Fruit fly (Drosophila melanogaster) whole organism: ENCODE measurements around the gene CG11037.

ENCODE experiments used
- CG8478 ChIP-seq: fragments of >200 bp; optimal IDR thresholded peaks from 2 replicates; lab custom pipeline; 2018; ENCODE audit warnings: inconsistent platforms
- Dll ChIP-seq: fragments of >200 bp; optimal IDR thresholded peaks from 2 replicates; lab custom pipeline; 2017
- EcR ChIP-seq, 2 experiments: fragments of >200 bp; optimal IDR thresholded peaks; 2 replicates each; lab custom pipeline; 2017; ENCODE audit warnings: missing biosample characterization in 2 of 2, missing genetic modification characterization in 2 of 2, missing genetic modification reagents in 2 of 2
- pan ChIP-seq: fragments of >200 bp; optimal IDR thresholded peaks from 2 replicates; lab custom pipeline; 2017
- psq ChIP-seq: fragments of >200 bp; optimal IDR thresholded peaks from 2 replicates; lab custom pipeline; 2017
- usp ChIP-seq: fragments of >200 bp; optimal IDR thresholded peaks from 2 replicates; lab custom pipeline; 2017; ENCODE audit warnings: missing biosample characterization, missing genetic modification characterization, mixed read lengths

Gene CG11037

dm6 chr3L:20961286-20961685 lies at the start of gene CG11037:
Gene CG11037, minus strand, starts transcription at chr3L:20961386.
- no peak for TF ChIP-seq pan (lab: Kevin White, UChicago)
- TF ChIP-seq EcR (GFP tag; optimal IDR thresholded peaks at IDR 0.05; lab: Kevin White, UChicago): no peak
- no peak for TF ChIP-seq usp
- no peak for TF ChIP-seq Dll (lab: Kevin White, UChicago)
- TF ChIP-seq CG8478 (lab: Kevin White, UChicago): no peak
- TF ChIP-seq psq: no peak

- TF ChIP-seq usp (no peak), psq (no peak), Dll (lab: Kevin White, UChicago) (peak; percentile 66), CG8478 (lab: Kevin White, UChicago) (no peak)
Measured at dm6 chr3L:21009405-21010120, 48.4 kb upstream of the CG11037 start.

dm6 chr3L:21008899-21009298 lies 47.7 kb upstream of the CG11037 start:
- TF ChIP-seq psq (no peak), Dll (lab: Kevin White, UChicago) (peak; percentile 44)

dm6 chr3L:21008255-21008815 lies 47.1 kb upstream of the CG11037 start:
- TF ChIP-seq EcR (GFP tag; optimal IDR thresholded peaks at IDR 0.05; lab: Kevin White, UChicago): peak in 1 of 2 experiments; percentile 17
- no peak for TF ChIP-seq usp

- no peak for TF ChIP-seq psq
- no peak for TF ChIP-seq EcR (GFP tag; optimal IDR thresholded peaks at IDR 0.05; lab: Kevin White, UChicago)
Measured at dm6 chr3L:21007364-21008254, 46.4 kb upstream of the CG11037 start.

- TF ChIP-seq CG8478 (lab: Kevin White, UChicago) (no peak), psq (no peak), EcR (GFP tag; optimal IDR thresholded peaks at IDR 0.05; lab: Kevin White, UChicago) (no peak), Dll (lab: Kevin White, UChicago) (no peak), usp (no peak), pan (lab: Kevin White, UChicago) (no peak)
Measured at dm6 chr3L:20999639-21000038, 38.5 kb upstream of the CG11037 start.

dm6 chr3L:20991373-20991772 lies 30.2 kb upstream of the CG11037 start, which contains the start of gene CG12984:
Gene CG12984, plus strand, starts transcription at chr3L:20991673.
- TF ChIP-seq psq (no peak), Dll (lab: Kevin White, UChicago) (no peak), EcR (GFP tag; optimal IDR thresholded peaks at IDR 0.05; lab: Kevin White, UChicago) (no peak), pan (lab: Kevin White, UChicago) (no peak), CG8478 (lab: Kevin White, UChicago) (no peak), usp (no peak)

- no peak for TF ChIP-seq CG8478 (lab: Kevin White, UChicago)
- TF ChIP-seq usp: no peak
- TF ChIP-seq psq: no peak
- no peak for TF ChIP-seq pan (lab: Kevin White, UChicago)
- TF ChIP-seq Dll (lab: Kevin White, UChicago): no peak
- no peak for TF ChIP-seq EcR (GFP tag; optimal IDR thresholded peaks at IDR 0.05; lab: Kevin White, UChicago)
Measured at dm6 chr3L:20990231-20990630, 29.0 kb upstream of the CG11037 start.

- no peak for TF ChIP-seq CG8478 (lab: Kevin White, UChicago)
- no peak for TF ChIP-seq pan (lab: Kevin White, UChicago)
- TF ChIP-seq EcR (GFP tag; optimal IDR thresholded peaks at IDR 0.05; lab: Kevin White, UChicago): no peak
- no peak for TF ChIP-seq usp
- no peak for TF ChIP-seq Dll (lab: Kevin White, UChicago)
- no peak for TF ChIP-seq psq
Measured at dm6 chr3L:20988862-20989261, 27.7 kb upstream of the CG11037 start.

- TF ChIP-seq usp (no peak), Dll (lab: Kevin White, UChicago) (no peak), pan (lab: Kevin White, UChicago) (no peak), psq (no peak), CG8478 (lab: Kevin White, UChicago) (no peak), EcR (GFP tag; optimal IDR thresholded peaks at IDR 0.05; lab: Kevin White, UChicago) (no peak)
Measured at dm6 chr3L:20987895-20988294, 26.7 kb upstream of the CG11037 start.

- no peak for TF ChIP-seq pan (lab: Kevin White, UChicago)
Measured at dm6 chr3L:20986929-20987363, 25.8 kb upstream of the CG11037 start.

- TF ChIP-seq usp: no peak
- TF ChIP-seq Dll (lab: Kevin White, UChicago): peak; percentile 53
- no peak for TF ChIP-seq psq
- TF ChIP-seq CG8478 (lab: Kevin White, UChicago): no peak
Measured at dm6 chr3L:20984414-20985208, 23.4 kb upstream of the CG11037 start.
